Worm (Caenorhabditis elegans): ENCODE measurements around the gene R10E9.2.

DNA sequence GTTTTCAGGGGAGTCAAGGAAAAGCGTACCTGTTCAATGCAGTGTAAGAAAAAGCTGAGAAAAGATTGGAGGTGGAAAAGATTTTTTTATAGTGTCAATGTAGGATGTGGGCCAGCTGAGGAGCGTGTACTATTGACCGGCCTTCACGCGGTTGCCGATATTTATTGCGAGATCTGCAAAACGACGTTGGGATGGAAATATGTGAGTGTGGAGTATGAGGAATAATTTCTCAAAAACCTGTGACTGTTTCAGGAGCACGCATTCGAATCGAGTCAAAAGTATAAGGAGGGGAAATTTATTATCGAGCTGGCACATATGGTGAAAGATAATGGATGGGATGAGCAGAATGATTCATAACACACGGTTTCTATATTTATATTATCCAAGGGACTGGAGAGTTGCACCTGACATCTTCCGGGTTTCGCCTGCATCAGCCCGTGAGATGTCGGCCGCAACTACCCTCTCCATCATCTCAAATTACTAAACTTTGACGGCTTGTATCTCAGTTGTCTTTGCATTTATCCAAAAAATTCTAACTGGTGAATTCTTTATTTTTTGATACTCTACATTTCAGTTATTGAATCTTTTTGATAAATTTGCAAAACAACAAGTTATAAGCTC, 6.9 kb downstream of the R10E9.2 start:
- TF ChIP-seq bed-3 (GFP tag; optimal IDR thresholded peaks at IDR 0.05) = no peak
- TF ChIP-seq unc-39 (tag; optimal IDR thresholded peaks at IDR 0.05) = no peak
- no peak for TF ChIP-seq nhr-76 (tag; optimal IDR thresholded peaks at IDR 0.05)
- no peak for TF ChIP-seq flh-1 (GFP tag; optimal IDR thresholded peaks at IDR 0.05)
- no peak for TF ChIP-seq lin-13 (tag; optimal IDR thresholded peaks at IDR 0.05)
- TF ChIP-seq sptf-1 (tag; optimal IDR thresholded peaks at IDR 0.05) = no peak
- no peak for TF ChIP-seq ceh-83 (GFP tag; optimal IDR thresholded peaks at IDR 0.05)
- no peak for TF ChIP-seq snpc-4 (tag; optimal IDR thresholded peaks at IDR 0.05)
- no peak for TF ChIP-seq cnd-1 (tag; optimal IDR thresholded peaks at IDR 0.05)
- TF ChIP-seq elt-3 (tag; optimal IDR thresholded peaks at IDR 0.05) = no peak
- TF ChIP-seq nhr-28 (tag; optimal IDR thresholded peaks at IDR 0.05) = no peak
- TF ChIP-seq ztf-11 (tag; optimal IDR thresholded peaks at IDR 0.05) = no peak
- no peak for TF ChIP-seq unc-62 (GFP tag; optimal IDR thresholded peaks at IDR 0.05)

Data from whole organism, mixed stage, embryonic.